Worm (Caenorhabditis elegans) whole organism, L4 larva: Measurements from ENCODE around the gene usp-46.

ENCODE experiments used
- F10B5.3 ChIP-seq: sonication (generic microtip); optimal IDR thresholded peaks from 2 replicates; lab custom pipeline; 2016; ENCODE audit warnings: mild to moderate bottlenecking, missing genetic modification characterization, missing compliant biosample characterization
- R02D3.7 ChIP-seq: fragments of 150-350 bp; sonication (generic microtip); optimal IDR thresholded peaks from 3 replicates; lab custom pipeline; 2014; ENCODE audit warnings: missing biosample characterization, missing genetic modification characterization
- T26A8.4 ChIP-seq: fragments of 200-800 bp; sonication (Bioruptor generic); IDR thresholded peaks from 2 replicates; pipeline ENCODE4 v1.3.6; 2022; ENCODE audit warnings: missing genetic modification characterization, missing compliant biosample characterization
- Y48G9A.11 ChIP-seq: fragments of 200-800 bp; sonication (Bioruptor generic); IDR thresholded peaks from 2 replicates; pipeline ENCODE4 v1.3.6; 2022; ENCODE audit warnings: missing genetic modification reagents, missing genetic modification characterization, missing compliant biosample characterization
- ZK337.2 ChIP-seq: fragments of 200-800 bp; sonication (Bioruptor generic); IDR thresholded peaks from 2 replicates; pipeline ENCODE4 v1.3.6; 2022; ENCODE audit warnings: missing genetic modification reagents, missing genetic modification characterization, missing compliant biosample characterization
- aha-1 ChIP-seq: fragments of 150-350 bp; peaks from one replicate; lab custom pipeline; 2014; ENCODE audit warnings: missing biosample characterization, missing genetic modification characterization
- aly-2 ChIP-seq: sonication (generic microtip); optimal IDR thresholded peaks from 2 replicates; lab custom pipeline; 2018; ENCODE audit warnings: missing biosample characterization, missing genetic modification characterization
- ceh-20 ChIP-seq: fragments of 200-800 bp; sonication (Bioruptor generic); IDR thresholded peaks from 2 replicates; pipeline ENCODE4 v1.3.6; 2022; ENCODE audit warnings: missing genetic modification reagents, missing genetic modification characterization, missing compliant biosample characterization
- ceh-44 ChIP-seq: fragments of 200-800 bp; sonication (Bioruptor generic); IDR thresholded peaks from 2 replicates; pipeline ENCODE4 v1.3.6; 2022; ENCODE audit warnings: missing genetic modification reagents, missing genetic modification characterization, missing compliant biosample characterization
- daf-12 ChIP-seq: fragments of 150-350 bp; optimal IDR thresholded peaks from 2 replicates; lab custom pipeline; 2014; ENCODE audit warnings: missing biosample characterization, missing genetic modification reagents, missing genetic modification characterization
- daf-16 ChIP-seq, 3 experiments: sonication (generic microtip); optimal IDR thresholded peaks; 2 replicates each; lab custom pipeline; 2016 to 2017; ENCODE audit warnings: missing genetic modification characterization in 3 of 3, missing genetic modification reagents in 3 of 3, mild to moderate bottlenecking in 2 of 3, missing compliant biosample characterization in 2 of 3, missing biosample characterization in 1 of 3, moderate library complexity in 1 of 3
- duxl-1 ChIP-seq: sonication (generic microtip); optimal IDR thresholded peaks from 2 replicates; lab custom pipeline; 2016; ENCODE audit warnings: mild to moderate bottlenecking, missing genetic modification characterization, moderate library complexity, missing compliant biosample characterization; ENCODE audit not compliant: poor library complexity
- fkh-10 ChIP-seq: fragments of 150-350 bp; optimal IDR thresholded peaks from 2 replicates; lab custom pipeline; 2014; ENCODE audit warnings: missing biosample characterization, missing genetic modification reagents, missing genetic modification characterization
- gei-8 ChIP-seq: fragments of 200-800 bp; sonication (Bioruptor generic); optimal IDR thresholded peaks from 2 replicates; lab custom pipeline; 2018; ENCODE audit warnings: mild to moderate bottlenecking, missing genetic modification characterization, missing compliant biosample characterization
- hlh-11 ChIP-seq: fragments of 200-800 bp; sonication (Bioruptor generic); optimal IDR thresholded peaks from 2 replicates; lab custom pipeline; 2018; ENCODE audit warnings: mild to moderate bottlenecking, missing genetic modification characterization, missing compliant biosample characterization
- hmg-1.1 ChIP-seq: fragments of 200-800 bp; sonication (Bioruptor generic); IDR thresholded peaks from 2 replicates; pipeline ENCODE4 v1.3.6; 2022; ENCODE audit warnings: missing genetic modification reagents, missing genetic modification characterization, missing compliant biosample characterization
- lin-15B ChIP-seq: fragments of 150-350 bp; sonication (generic microtip); optimal IDR thresholded peaks from 3 replicates; lab custom pipeline; 2014; ENCODE audit warnings: missing biosample characterization, missing genetic modification characterization
- lin-29 ChIP-seq: fragments of 200-800 bp; sonication (Bioruptor generic); IDR thresholded peaks from 2 replicates; pipeline ENCODE4 v1.3.6; 2022; ENCODE audit warnings: missing genetic modification reagents, missing genetic modification characterization, missing compliant biosample characterization
- madf-5 ChIP-seq, 2 experiments: fragments of 200-800 bp; sonication (Bioruptor generic); IDR thresholded peaks; 2 replicates each; pipeline ENCODE4 v1.3.6; 2022; ENCODE audit warnings: missing compliant biosample characterization in 2 of 2, missing genetic modification characterization in 2 of 2
- nhr-102 ChIP-seq: sonication (generic microtip); optimal IDR thresholded peaks from 2 replicates; lab custom pipeline; 2016; ENCODE audit warnings: mild to moderate bottlenecking, missing genetic modification characterization, moderate library complexity, missing compliant biosample characterization
- nhr-11 ChIP-seq: fragments of 150-350 bp; optimal IDR thresholded peaks from 2 replicates; lab custom pipeline; 2014; ENCODE audit warnings: missing biosample characterization, missing genetic modification characterization
- nhr-25 ChIP-seq: sonication (generic microtip); optimal IDR thresholded peaks from 2 replicates; lab custom pipeline; 2017; ENCODE audit warnings: missing genetic modification characterization, mild to moderate bottlenecking, missing compliant biosample characterization, antibody characterized with exemption, moderate library complexity, borderline replicate concordance; ENCODE audit not compliant: insufficient read depth
- nhr-77 ChIP-seq: fragments of 150-350 bp; optimal IDR thresholded peaks from 2 replicates; lab custom pipeline; 2014; ENCODE audit warnings: missing biosample characterization, missing genetic modification characterization
- pha-4 ChIP-seq, 2 experiments: fragments of 150-350 bp in 1 of 2; fragments of 200-800 bp in 1 of 2; sonication (Bioruptor generic) in 1 of 2; IDR thresholded peaks in 1 of 2; optimal IDR thresholded peaks in 1 of 2; 2 replicates each; pipeline versions ENCODE4 v1.3.6 to Lab custom; 2014 to 2022; ENCODE audit warnings: missing genetic modification characterization in 2 of 2, missing genetic modification reagents in 2 of 2, missing biosample characterization in 1 of 2, missing compliant biosample characterization in 1 of 2
- snpc-1.2 ChIP-seq: fragments of 200-800 bp; sonication (Bioruptor generic); IDR thresholded peaks from 2 replicates; pipeline ENCODE4 v1.3.6; 2022; ENCODE audit warnings: missing genetic modification reagents, missing genetic modification characterization, missing compliant biosample characterization
- spr-3 ChIP-seq: fragments of 200-800 bp; sonication (Bioruptor generic); optimal IDR thresholded peaks from 2 replicates; lab custom pipeline; 2018; ENCODE audit warnings: mild to moderate bottlenecking, missing genetic modification characterization, missing compliant biosample characterization
- tra-1 ChIP-seq: fragments of 200-800 bp; sonication (Bioruptor generic); IDR thresholded peaks from 2 replicates; pipeline ENCODE4 v1.3.6; 2022; ENCODE audit warnings: missing genetic modification reagents, missing genetic modification characterization, missing compliant biosample characterization
- unc-62 ChIP-seq, 3 experiments: fragments of 150-350 bp in 1 of 3; sonication (generic microtip); optimal IDR thresholded peaks in 2 of 3; peaks in 1 of 3; 1 replicate in 1 of 3; 2 replicates in 2 of 3; lab custom pipeline; 2014 to 2017; ENCODE audit warnings: missing biosample characterization in 3 of 3, missing genetic modification characterization in 3 of 3, missing genetic modification reagents in 3 of 3, missing genotype in 1 of 3
- vab-7 ChIP-seq: fragments of 200-800 bp; sonication (Bioruptor generic); IDR thresholded peaks from 2 replicates; pipeline ENCODE4 v1.3.6; 2022; ENCODE audit warnings: missing genetic modification reagents, missing genetic modification characterization, missing compliant biosample characterization
- ztf-11 ChIP-seq: fragments of 150-350 bp; optimal IDR thresholded peaks from 2 replicates; lab custom pipeline; 2014; ENCODE audit warnings: missing biosample characterization, missing genetic modification characterization

Gene usp-46

DNA sequence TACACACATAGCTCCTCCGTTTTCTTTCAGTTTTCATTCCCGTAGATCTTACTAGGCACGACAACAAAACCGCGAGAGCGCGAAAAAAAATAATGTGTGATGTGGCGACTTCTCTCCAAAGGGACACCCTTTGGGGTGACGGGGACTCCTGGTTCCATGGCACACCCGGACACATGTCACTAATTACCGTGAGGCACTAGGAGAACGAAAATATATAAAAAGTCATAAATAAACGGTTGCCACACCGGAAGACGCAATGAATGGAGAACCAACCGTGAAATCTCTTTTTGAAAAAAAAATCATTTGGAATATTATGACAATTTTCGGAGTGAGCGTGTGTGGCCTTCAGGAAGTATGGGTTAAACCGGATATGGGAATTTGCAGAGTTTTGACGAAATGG is 46.0 kb upstream of the usp-46 start:
- TF ChIP-seq aha-1 (tag; lab: Kevin White, UChicago) (peak; percentile 80), gei-8 (GFP tag; lab: Kevin White, UChicago) (no peak)

DNA sequence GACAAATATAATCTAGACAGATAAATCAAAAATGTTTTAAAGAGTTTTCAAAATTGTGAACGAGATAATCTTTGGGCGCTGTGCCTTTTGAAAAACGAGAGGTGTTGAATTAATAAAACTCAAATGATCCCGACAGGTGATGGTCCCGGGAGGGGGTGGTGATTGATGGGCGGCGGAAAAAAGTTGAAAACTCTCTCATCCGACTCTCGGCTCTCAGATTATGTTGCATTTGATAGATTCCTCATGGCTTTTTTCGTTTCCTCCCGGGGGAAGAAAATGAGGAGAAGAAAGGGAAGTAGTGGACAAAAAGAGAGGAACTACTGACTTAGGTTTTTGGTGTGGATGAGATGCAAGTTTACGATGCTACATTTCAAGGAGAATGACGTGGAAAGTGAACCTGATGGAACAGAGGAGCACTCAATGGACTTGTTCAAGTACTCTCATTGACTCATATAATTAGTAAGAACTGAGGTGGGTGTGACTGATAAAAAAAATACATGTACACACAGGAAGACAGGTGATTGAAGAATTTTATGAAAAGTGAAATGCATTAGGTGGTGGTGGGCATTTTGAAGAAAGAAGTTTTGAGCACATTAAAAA is 45.0 kb upstream of the usp-46 start:
- TF ChIP-seq snpc-1.2 (GFP tag; lab: Robert Waterston, UW), result no peak
- peak in 1 of 2 experiments; percentile 99 for TF ChIP-seq unc-62 (GFP tag; optimal IDR thresholded peaks at IDR 0.05 in 1 of 2; lab: Kevin White, UChicago)
- no peak for TF ChIP-seq unc-62 (tag; optimal IDR thresholded peaks at IDR 0.05; lab: Kevin White, UChicago)
- TF ChIP-seq nhr-11, result peak; percentile 16
- TF ChIP-seq aly-2 (tag; lab: Kevin White, UChicago), result no peak
- TF ChIP-seq nhr-77 (tag; lab: Kevin White, UChicago), result no peak
- TF ChIP-seq pha-4 (GFP tag; IDR thresholded peaks at IDR 0.05; lab: Robert Waterston, UW), result no peak
- TF ChIP-seq pha-4 (tag; optimal IDR thresholded peaks at IDR 0.05; lab: Kevin White, UChicago), result no peak
- peak; percentile 83 for TF ChIP-seq ceh-20 (GFP tag; lab: Robert Waterston, UW)
- peak; percentile 26; the same call in 1 of the 2 replicates for TF ChIP-seq ZK337.2 (GFP tag; lab: Robert Waterston, UW)
- TF ChIP-seq duxl-1, result no peak
- peak; percentile 64; the same call in 1 of the 2 replicates for TF ChIP-seq tra-1 (GFP tag; lab: Robert Waterston, UW)

DNA sequence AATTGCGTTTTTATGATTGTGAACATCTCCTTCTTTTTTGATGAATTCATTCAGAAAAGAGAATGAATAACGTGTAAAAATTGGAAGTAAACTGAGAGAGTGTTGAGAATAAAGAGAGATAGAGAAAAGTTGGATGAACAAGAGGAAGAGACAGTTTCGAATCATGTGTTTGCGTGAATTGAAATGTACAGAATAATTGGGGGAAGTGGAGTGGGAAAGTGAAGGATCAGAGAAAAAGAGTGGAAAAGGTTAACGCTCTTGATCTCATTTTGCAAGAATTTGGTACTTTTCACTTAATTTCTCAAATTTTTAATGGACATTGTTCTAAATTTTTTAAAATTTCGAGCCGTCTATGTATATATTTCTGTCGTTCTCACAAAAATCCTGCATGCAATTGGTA is 43.1 kb upstream of the usp-46 start:
- TF ChIP-seq spr-3 (no peak), tra-1 (GFP tag; lab: Robert Waterston, UW) (no peak), hmg-1.1 (no peak), unc-62 (GFP tag; optimal IDR thresholded peaks at IDR 0.05 in 1 of 2; lab: Kevin White, UChicago) (peak in 1 of 2 experiments; percentile 55), unc-62 (tag; optimal IDR thresholded peaks at IDR 0.05; lab: Kevin White, UChicago) (no peak), aha-1 (tag; lab: Kevin White, UChicago) (no peak)

DNA sequence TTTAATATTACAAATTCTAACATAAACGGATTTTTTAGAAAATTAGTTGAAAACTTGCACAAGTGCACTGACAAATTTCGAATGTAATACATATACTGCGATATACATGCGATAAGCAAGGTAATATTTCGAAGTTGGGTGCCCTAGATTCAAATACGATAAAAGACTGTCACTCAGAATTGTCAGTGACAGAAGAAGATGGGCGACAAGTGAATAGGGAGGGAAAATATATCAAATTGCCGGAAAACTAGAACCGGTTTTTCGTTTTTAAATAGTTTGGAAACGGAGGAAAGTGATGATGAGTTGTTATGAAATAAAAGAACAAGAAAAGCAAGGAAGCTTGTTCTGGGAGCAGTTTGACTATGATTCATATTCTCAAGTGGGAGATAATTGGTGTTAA is 42.4 kb upstream of the usp-46 start:
- no peak for TF ChIP-seq ceh-20 (GFP tag; lab: Robert Waterston, UW)
- no peak for TF ChIP-seq F10B5.3 (tag; lab: Kevin White, UChicago)
- TF ChIP-seq daf-12 (tag; lab: Kevin White, UChicago), result no peak
- no peak for TF ChIP-seq madf-5 (GFP tag; IDR thresholded peaks at IDR 0.05; lab: Robert Waterston, UW)
- TF ChIP-seq T26A8.4 (GFP tag; lab: Robert Waterston, UW), result no peak
- no peak for TF ChIP-seq ztf-11
- TF ChIP-seq nhr-25 (tag; lab: Kevin White, UChicago), result no peak
- TF ChIP-seq nhr-102 (tag; lab: Kevin White, UChicago), result no peak
- TF ChIP-seq Y48G9A.11 (GFP tag; lab: Robert Waterston, UW), result no peak
- TF ChIP-seq fkh-10 (GFP tag; lab: Kevin White, UChicago), result no peak
- no peak for TF ChIP-seq lin-15B
- no peak for TF ChIP-seq spr-3
- no peak for TF ChIP-seq lin-29 (GFP tag; lab: Robert Waterston, UW)
- TF ChIP-seq vab-7 (GFP tag; lab: Robert Waterston, UW), result no peak
- TF ChIP-seq hlh-11 (tag; lab: Kevin White, UChicago), result no peak
- TF ChIP-seq ceh-44, result no peak
- no peak for TF ChIP-seq R02D3.7 (tag; lab: Kevin White, UChicago)
- TF ChIP-seq, all 104 proteins: peak for 0

DNA sequence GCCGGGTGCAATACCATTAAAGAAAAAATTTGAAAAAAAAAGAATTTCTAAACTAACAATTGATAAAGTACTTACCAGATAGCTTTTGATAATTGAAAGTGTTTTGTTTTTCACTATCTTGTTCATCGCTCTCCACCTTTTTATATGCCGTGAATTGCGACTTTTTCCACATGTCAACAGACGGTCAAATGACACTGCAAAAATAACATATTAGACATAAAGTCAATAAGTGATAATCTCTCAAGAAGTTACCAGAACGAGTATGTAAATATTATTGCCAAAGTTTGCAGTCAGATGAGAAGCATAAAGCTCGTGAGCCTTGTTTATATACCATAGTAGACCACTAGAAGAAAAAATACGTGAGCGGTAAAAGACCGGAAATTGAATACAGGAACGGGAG is 40.6 kb upstream of the usp-46 start, which contains the start of gene dao-6:
Gene dao-6, minus strand, starts transcription at position 345 of the 400 bp plus-strand sequence.
- TF ChIP-seq pha-4 (GFP tag; IDR thresholded peaks at IDR 0.05; lab: Robert Waterston, UW) (no peak), pha-4 (tag; optimal IDR thresholded peaks at IDR 0.05; lab: Kevin White, UChicago) (no peak), nhr-77 (tag; lab: Kevin White, UChicago) (no peak), daf-16 (GFP tag; optimal IDR thresholded peaks at IDR 0.05; lab: Kevin White, UChicago) (no peak), daf-16 (tag; optimal IDR thresholded peaks at IDR 0.05; lab: Kevin White, UChicago) (peak; percentile 62)
- TF ChIP-seq, all 104 proteins: peak for 1
